Fruit fly (Drosophila melanogaster) whole organism, pupa: ENCODE results near the gene mbf1.
"Not testable (repeated sequence)": the region's sequence is repeated elsewhere in the genome, so short reads cannot be mapped to it uniquely, and the experiment has no call there.

Experiments used
- CG10348 ChIP-seq: fragments of 200-800 bp; sonication (Bioruptor generic); IDR thresholded peaks from 2 replicates; pipeline ENCODE4 v1.3.6; 2022; ENCODE audit warnings: missing biosample characterization, missing genetic modification characterization
- CG12605 ChIP-seq: fragments of 200-800 bp; sonication (Bioruptor generic); IDR thresholded peaks from 2 replicates; pipeline ENCODE4 v1.3.6; 2022; ENCODE audit warnings: missing biosample characterization, missing genetic modification characterization
- CG13204 ChIP-seq: fragments of 200-800 bp; sonication (Bioruptor generic); optimal IDR thresholded peaks from 2 replicates; lab custom pipeline; 2018; ENCODE audit warnings: missing biosample characterization, mild to moderate bottlenecking, missing genetic modification characterization, moderate library complexity
- CG14655 ChIP-seq: fragments of 200-800 bp; sonication (Bioruptor generic); optimal IDR thresholded peaks from 3 replicates; lab custom pipeline; 2017; ENCODE audit warnings: mild to moderate bottlenecking, missing biosample characterization, missing genetic modification reagents, missing genetic modification characterization
- CG15710 ChIP-seq: fragments of 200-800 bp; sonication (Bioruptor generic); optimal IDR thresholded peaks from 2 replicates; lab custom pipeline; 2018; ENCODE audit warnings: missing biosample characterization, mild to moderate bottlenecking, missing genetic modification characterization, moderate library complexity
- CG17806 ChIP-seq: fragments of 200-800 bp; sonication (Bioruptor generic); optimal IDR thresholded peaks from 2 replicates; lab custom pipeline; 2018; ENCODE audit warnings: missing biosample characterization, mild to moderate bottlenecking, missing genetic modification characterization, moderate library complexity
- CG32121 ChIP-seq: fragments of 200-800 bp; sonication (Bioruptor generic); IDR thresholded peaks from 2 replicates; pipeline ENCODE4 v1.3.6; 2022; ENCODE audit warnings: missing biosample characterization, missing genetic modification characterization
- CG34367 ChIP-seq: fragments of 200-800 bp; sonication (Bioruptor generic); optimal IDR thresholded peaks from 2 replicates; lab custom pipeline; 2018; ENCODE audit warnings: missing biosample characterization, mild to moderate bottlenecking, missing genetic modification characterization
- CG4496 ChIP-seq: fragments of 200-800 bp; sonication (Bioruptor generic); IDR thresholded peaks from 3 replicates; pipeline ENCODE4 v1.3.6; 2022; ENCODE audit warnings: missing biosample characterization, missing genetic modification characterization
- CG8159 ChIP-seq: fragments of 200-800 bp; sonication (Bioruptor generic); optimal IDR thresholded peaks from 3 replicates; lab custom pipeline; 2018; ENCODE audit warnings: missing biosample characterization, mild to moderate bottlenecking, missing genetic modification characterization, moderate library complexity
- CG8301 ChIP-seq: fragments of 200-800 bp; sonication (Bioruptor generic); optimal IDR thresholded peaks from 2 replicates; lab custom pipeline; 2018; ENCODE audit warnings: missing biosample characterization, mild to moderate bottlenecking, missing genetic modification characterization
- CG9948 ChIP-seq: fragments of 200-800 bp; sonication (Bioruptor generic); optimal IDR thresholded peaks from 2 replicates; lab custom pipeline; 2018; ENCODE audit warnings: missing biosample characterization, mild to moderate bottlenecking, missing genetic modification characterization, moderate library complexity
- Ets98B ChIP-seq: fragments of 200-800 bp; sonication (Bioruptor generic); IDR thresholded peaks from 2 replicates; pipeline ENCODE4 v1.3.6; 2022; ENCODE audit warnings: missing biosample characterization, missing genetic modification characterization
- Pif1A ChIP-seq: fragments of 200-800 bp; sonication (Bioruptor generic); optimal IDR thresholded peaks from 3 replicates; lab custom pipeline; 2016; ENCODE audit warnings: missing biosample characterization, missing genetic modification characterization
- Pif1B ChIP-seq: fragments of 200-800 bp; sonication (Bioruptor generic); optimal IDR thresholded peaks from 3 replicates; lab custom pipeline; 2016; ENCODE audit warnings: missing biosample characterization, missing genetic modification characterization
- Snoo ChIP-seq: fragments of 200-800 bp; sonication (Bioruptor generic); optimal IDR thresholded peaks from 3 replicates; lab custom pipeline; 2017; ENCODE audit warnings: missing biosample characterization, mild to moderate bottlenecking, missing genetic modification characterization, inconsistent platforms
- fd96Ca ChIP-seq: fragments of 200-800 bp; sonication (Bioruptor generic); IDR thresholded peaks from 3 replicates; pipeline ENCODE4 v1.3.6; 2022; ENCODE audit warnings: missing biosample characterization, missing genetic modification characterization
- gl ChIP-seq: fragments of 200-800 bp; sonication (Bioruptor generic); optimal IDR thresholded peaks from 2 replicates; lab custom pipeline; 2018; ENCODE audit warnings: missing biosample characterization, mild to moderate bottlenecking, missing genetic modification characterization
- rn ChIP-seq: fragments of 200-800 bp; sonication (Bioruptor generic); IDR thresholded peaks from 2 replicates; pipeline ENCODE4 v1.3.6; 2022; ENCODE audit warnings: missing biosample characterization, missing genetic modification characterization

Gene mbf1

DNA sequence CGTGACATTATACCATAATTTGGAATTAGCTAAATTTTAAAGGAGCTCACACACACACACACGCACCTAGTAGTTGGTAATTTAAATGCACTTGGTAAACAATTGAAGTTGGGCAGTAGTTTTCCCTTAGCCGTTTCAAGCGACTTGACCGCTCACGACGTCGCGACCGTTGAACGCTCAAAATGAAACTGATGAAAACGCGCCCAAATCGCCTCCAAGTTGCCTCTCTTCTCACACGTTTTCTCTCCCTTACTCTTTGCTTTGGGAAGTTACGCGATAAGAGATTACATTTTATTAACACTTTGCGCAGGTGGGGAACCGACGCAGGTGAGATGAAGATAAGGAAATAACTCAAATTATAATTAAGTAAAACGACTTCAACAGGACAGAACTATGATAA is 2.0 kb upstream of the mbf1 start:
- TF ChIP-seq CG32121 (GFP tag; lab: Robert Waterston, UW): 0 out of 2 replicates have a peak, but pooled peaks have one; percentile 17
- TF ChIP-seq Ets98B (GFP tag; lab: Robert Waterston, UW): peak; percentile 41; the same call in 1 of the 2 replicates
- TF ChIP-seq CG9948: no peak

DNA sequence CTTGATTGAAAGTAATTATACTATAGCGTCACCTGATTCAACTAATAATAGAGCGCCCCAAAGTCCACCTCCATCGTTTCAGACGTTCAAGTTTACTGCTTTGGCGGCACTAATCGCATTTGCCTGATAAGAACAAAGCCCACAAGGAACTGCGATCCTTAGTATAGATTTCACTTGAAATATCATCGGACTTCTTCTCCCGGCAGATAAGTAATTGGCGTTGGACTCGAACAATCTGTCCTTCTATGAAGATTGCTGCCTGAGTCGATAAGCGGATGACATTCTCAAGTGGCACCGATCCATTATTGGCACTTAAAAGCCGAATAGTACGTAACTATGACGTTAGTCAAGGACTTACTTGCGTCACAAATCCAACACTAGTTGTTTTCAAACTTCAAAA is 1.0 kb upstream of the mbf1 start, which contains the start of gene Mipp1:
Gene Mipp1, minus strand, starts transcription at position 101 of the 400 bp plus-strand sequence.
- TF ChIP-seq CG9948; CG8301; CG14655 (GFP tag; lab: Kevin White, UChicago): not testable (repeated sequence)

DNA sequence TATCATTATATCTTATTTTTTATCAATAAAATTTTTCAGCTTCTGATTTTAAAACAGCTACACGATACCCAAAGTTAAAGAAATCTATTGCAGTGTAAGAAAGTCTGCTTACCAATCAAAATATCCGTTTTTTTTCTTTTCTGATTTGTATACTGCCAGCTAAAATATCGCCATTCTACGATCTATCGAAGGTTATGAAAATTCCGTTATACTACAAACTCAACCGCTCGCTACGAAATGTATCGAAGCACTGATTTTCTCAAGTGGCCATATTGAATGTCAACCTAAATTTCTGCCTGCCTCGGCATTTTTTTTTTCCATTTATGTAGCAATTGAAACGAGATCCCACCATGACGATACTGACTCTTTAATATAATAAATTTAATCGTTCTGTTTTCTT is 5.8 kb downstream of the mbf1 start, which contains the start of gene nxf2:
Gene nxf2, minus strand, starts transcription at position 258 of the 400 bp plus-strand sequence.
- TF ChIP-seq CG32121 (GFP tag; lab: Robert Waterston, UW) (no peak), Snoo (tag; lab: Kevin White, UChicago) (no peak), CG13204 (GFP tag; lab: Kevin White, UChicago) (no peak), CG10348 (no peak), fd96Ca (GFP tag; lab: Robert Waterston, UW) (no peak), CG15710 (tag; lab: Kevin White, UChicago) (no peak), rn (no peak), CG12605 (no peak), Ets98B (GFP tag; lab: Robert Waterston, UW) (no peak), gl (tag; lab: Kevin White, UChicago) (no peak), Pif1A (GFP tag; lab: Kevin White, UChicago) (no peak), CG8159 (no peak), CG4496 (no peak), CG9948 (no peak), CG17806 (tag; lab: Kevin White, UChicago) (no peak), CG14655 (GFP tag; lab: Kevin White, UChicago) (no peak), CG34367 (tag; lab: Kevin White, UChicago) (no peak), Pif1B (GFP tag; lab: Kevin White, UChicago) (no peak)

DNA sequence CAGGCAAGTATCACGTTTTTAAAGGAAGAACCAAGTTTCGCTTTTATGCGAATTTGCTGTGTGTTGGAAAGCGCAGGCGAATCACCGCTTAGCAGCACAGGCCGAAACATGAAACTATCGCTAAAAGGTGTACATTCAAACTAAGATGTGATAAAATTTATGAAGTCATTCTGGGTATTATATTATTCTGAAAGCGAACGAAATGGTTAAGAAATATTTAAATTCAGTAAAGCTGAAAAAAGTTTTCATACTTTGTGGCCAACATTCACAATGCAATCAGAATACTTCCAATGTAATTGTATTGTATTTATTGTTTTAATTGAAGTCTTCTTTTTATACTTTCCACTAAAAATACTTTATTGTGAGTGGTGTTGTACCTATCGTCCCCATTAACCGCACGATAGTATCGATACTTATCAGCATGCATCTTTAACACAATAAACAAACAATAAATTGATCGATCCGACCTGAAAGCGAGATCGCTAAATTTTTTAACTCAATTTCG is 7.0 kb downstream of the mbf1 start, which contains the start of gene Smn:
Gene Smn, minus strand, starts transcription at position 347 of the 505 bp plus-strand sequence.
- TF ChIP-seq CG8301 (peak; percentile 41), Snoo (tag; lab: Kevin White, UChicago) (peak; percentile 33), fd96Ca (GFP tag; lab: Robert Waterston, UW) (no peak), CG15710 (tag; lab: Kevin White, UChicago) (peak; percentile 36), Pif1B (GFP tag; lab: Kevin White, UChicago) (no peak), Ets98B (GFP tag; lab: Robert Waterston, UW) (peak; percentile 17; the same call in 1 of the 2 replicates), CG9948 (peak; percentile 2), CG34367 (tag; lab: Kevin White, UChicago) (peak; percentile 17)
- TF ChIP-seq, all 21 proteins: peak for 6

DNA sequence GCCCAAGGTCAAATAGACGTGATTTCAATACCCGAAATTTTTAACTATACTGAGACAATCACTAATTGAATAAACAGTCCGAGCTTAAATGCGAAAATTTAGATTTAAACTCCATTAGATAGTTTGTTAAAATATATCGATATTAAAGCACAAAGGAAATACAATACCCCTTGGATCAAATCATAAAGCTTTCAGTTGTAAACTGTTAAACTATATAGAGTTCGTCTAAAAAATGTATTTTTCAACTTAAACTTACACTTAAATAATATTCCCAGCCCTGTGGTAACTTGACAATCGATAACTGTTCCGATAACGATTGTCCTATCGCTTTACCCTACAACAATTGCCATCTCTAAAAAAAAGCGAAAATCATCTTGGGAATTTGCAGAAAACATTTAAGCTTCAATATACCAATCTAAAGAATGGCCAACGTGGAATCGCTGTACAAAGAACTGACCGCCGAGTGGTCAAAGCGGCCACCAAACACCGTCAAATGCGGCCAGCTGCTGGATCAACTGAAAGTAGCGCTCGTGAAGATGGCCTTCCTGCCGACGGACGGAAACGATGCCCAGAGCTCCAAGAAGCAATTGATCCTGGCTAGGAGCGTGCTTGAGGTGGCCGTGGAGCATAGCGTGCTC is 8.6 kb downstream of the mbf1 start, which contains the start of gene Rpn12:
Gene Rpn12, plus strand, starts transcription at position 351 of the 638 bp plus-strand sequence.
- TF ChIP-seq CG13204 (GFP tag; lab: Kevin White, UChicago) (no peak), Ets98B (GFP tag; lab: Robert Waterston, UW) (peak; percentile 32; the same call in 1 of the 2 replicates), Snoo (tag; lab: Kevin White, UChicago) (peak; percentile 12), CG32121 (GFP tag; lab: Robert Waterston, UW) (0 out of 2 replicates have a peak, but pooled peaks have one; percentile 20), CG15710 (tag; lab: Kevin White, UChicago) (peak; percentile 24)
- TF ChIP-seq, all 21 proteins: peak for 4

DNA sequence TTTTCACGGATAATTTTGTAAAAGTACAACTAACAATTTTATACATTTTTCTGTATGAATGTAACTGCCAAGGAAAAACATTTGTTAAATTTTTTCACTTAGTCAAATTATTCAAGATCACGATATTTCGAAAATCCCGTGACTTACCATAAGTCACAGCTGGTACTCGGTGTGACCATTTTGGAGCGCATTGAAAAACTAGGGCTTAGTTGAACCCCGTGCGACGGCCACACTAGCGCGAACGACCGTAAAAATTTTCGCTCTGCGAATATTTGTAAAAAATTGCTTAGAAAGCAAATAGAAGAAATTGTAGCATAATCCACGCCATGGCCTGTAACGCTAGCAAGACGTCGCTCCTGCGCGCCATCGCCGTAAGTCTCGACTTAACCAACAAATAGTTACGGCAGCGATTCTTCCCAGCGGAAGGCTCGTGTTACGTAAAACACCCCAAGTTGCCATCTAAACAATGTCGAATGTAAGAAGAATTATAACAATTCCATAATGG is 9.9 kb downstream of the mbf1 start, which contains the start of gene UQCR-C2:
Gene UQCR-C2, plus strand, starts transcription at position 51 of the 505 bp plus-strand sequence.
- TF ChIP-seq CG4496 (peak; percentile 51; the same call in 1 of the 3 replicates), Pif1A (GFP tag; lab: Kevin White, UChicago) (no peak)

DNA sequence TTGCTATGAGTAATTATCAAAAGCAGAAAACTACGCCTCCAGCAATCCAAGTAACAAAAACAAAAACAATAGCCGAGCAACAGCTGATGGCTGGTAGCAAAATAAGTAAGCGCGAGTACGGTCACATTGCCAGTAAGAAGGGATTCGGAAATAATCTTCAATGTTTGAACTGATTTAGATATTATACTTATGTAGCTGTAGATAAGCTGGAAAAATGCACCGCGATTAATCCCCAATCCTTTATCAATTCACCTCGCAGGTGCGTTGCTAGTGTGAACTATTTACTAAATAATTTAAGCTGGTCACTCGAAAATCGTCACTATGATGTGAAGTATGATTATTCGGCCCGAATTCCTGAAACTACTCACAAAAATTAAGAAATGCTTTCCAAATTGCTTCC is 12.8 kb downstream of the mbf1 start, which contains the start of the genes Syx8 and CG32163:
Gene Syx8, minus strand, starts transcription at position 69 of the 400 bp plus-strand sequence.
Gene CG32163, plus strand, starts transcription at position 169 of the 400 bp plus-strand sequence.
- TF ChIP-seq CG34367 (tag; lab: Kevin White, UChicago): no peak
